Worm (Caenorhabditis elegans) whole organism, mixed stage, embryonic: ENCODE results near the gene srbc-36.

Experiments
- bed-3 ChIP-seq: fragments of 200-800 bp; sonication (Bioruptor generic); optimal IDR thresholded peaks from 3 replicates; lab custom pipeline; 2018; ENCODE audit warnings: mild to moderate bottlenecking, missing genetic modification characterization, moderate library complexity, missing compliant biosample characterization
- ces-1 ChIP-seq: fragments of 150-350 bp; optimal IDR thresholded peaks from 2 replicates; lab custom pipeline; 2014; ENCODE audit warnings: missing biosample characterization, missing genetic modification reagents, missing genetic modification characterization
- elt-3 ChIP-seq: fragments of 150-350 bp; optimal IDR thresholded peaks from 2 replicates; lab custom pipeline; 2014; ENCODE audit warnings: missing biosample characterization, missing genetic modification characterization
- lsy-2 ChIP-seq: fragments of 150-350 bp; optimal IDR thresholded peaks from 2 replicates; lab custom pipeline; 2014; ENCODE audit warnings: missing biosample characterization, missing genetic modification characterization
- nhr-12 ChIP-seq: fragments of 150-350 bp; optimal IDR thresholded peaks from 2 replicates; lab custom pipeline; 2014; ENCODE audit warnings: missing biosample characterization, missing genetic modification characterization
- nhr-76 ChIP-seq: sonication (generic microtip); optimal IDR thresholded peaks from 2 replicates; lab custom pipeline; 2017; ENCODE audit warnings: missing biosample characterization, missing genetic modification characterization
- pha-4 ChIP-seq: fragments of 150-350 bp; optimal IDR thresholded peaks from 2 replicates; lab custom pipeline; 2018; ENCODE audit warnings: missing biosample characterization, missing genetic modification reagents, missing genetic modification characterization
- snpc-4 ChIP-seq: fragments of 150-350 bp; optimal IDR thresholded peaks from 2 replicates; lab custom pipeline; 2014; ENCODE audit warnings: missing biosample characterization, missing genetic modification characterization
- tbx-8 ChIP-seq: fragments of 200-800 bp; sonication (Bioruptor generic); optimal IDR thresholded peaks from 2 replicates; lab custom pipeline; 2018; ENCODE audit warnings: mild to moderate bottlenecking, missing genetic modification characterization, moderate library complexity, missing compliant biosample characterization

DNA sequence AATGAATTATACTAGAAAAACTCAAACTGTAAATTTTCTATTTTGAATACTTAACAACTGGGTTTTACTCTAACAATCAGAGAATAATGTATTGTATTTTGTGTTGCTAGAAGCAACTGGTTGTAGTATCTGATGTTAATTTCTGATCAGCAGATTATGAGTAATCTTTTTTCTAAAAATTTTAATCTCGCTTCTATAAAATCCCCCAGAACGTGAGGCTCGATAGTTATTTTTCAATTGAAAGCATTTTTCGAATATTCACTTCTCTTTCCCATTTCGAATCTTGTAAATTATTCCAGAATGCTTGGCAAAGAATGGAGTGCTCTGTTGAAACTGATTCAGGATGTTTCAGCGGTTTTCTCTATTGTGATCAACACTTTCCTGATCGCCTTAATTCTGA lies 27.6 kb upstream of the srbc-36 start, which contains the start of gene str-227:
- TF ChIP-seq elt-3 (tag; lab: Kevin White, UChicago) (no peak), pha-4 (tag; lab: Kevin White, UChicago) (no peak), snpc-4 (tag; lab: Kevin White, UChicago) (no peak), nhr-12 (no peak), bed-3 (no peak), nhr-76 (tag; lab: Kevin White, UChicago) (no peak), lsy-2 (no peak), tbx-8 (GFP tag; lab: Kevin White, UChicago) (no peak), ces-1 (GFP tag; lab: Kevin White, UChicago) (no peak)
